Worm (Caenorhabditis elegans): ENCODE data around the gene moma-1.

The moma-1 gene

DNA sequence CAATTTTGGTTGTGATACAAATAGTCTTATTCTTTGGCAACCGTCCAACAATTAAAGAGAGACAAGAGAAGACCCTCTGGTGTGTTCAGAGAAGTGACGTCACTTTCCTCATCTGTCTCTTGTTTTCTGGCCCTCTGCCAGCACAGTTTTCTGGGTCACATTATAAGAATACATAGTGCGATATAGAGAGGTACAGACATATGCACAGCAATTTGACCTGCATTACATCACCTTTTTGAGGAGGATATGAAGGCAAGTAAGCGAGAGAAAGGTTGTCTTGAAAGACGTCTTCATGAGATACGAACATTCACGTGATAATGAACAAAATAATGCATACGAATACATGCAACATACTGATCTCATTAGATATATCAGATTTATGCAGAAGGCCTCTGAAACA is 18.4 kb upstream of the moma-1 start:
- TF ChIP-seq elt-2 (tag; optimal IDR thresholded peaks at IDR 0.05) (no peak), dsc-1 (tag; optimal IDR thresholded peaks at IDR 0.05) (no peak), nhr-28 (tag; optimal IDR thresholded peaks at IDR 0.05) (no peak), egl-13 (tag; optimal IDR thresholded peaks at IDR 0.05) (no peak), sptf-1 (tag; optimal IDR thresholded peaks at IDR 0.05) (no peak), mdl-1 (tag; optimal IDR thresholded peaks at IDR 0.05) (no peak), alr-1 (tag; optimal IDR thresholded peaks at IDR 0.05; ENCODE audit: borderline replicate concordance) (no peak), tbx-2 (tag; optimal IDR thresholded peaks at IDR 0.05) (no peak), egl-27 (tag; optimal IDR thresholded peaks at IDR 0.05) (no peak)

ce11 chrIII:869869-870268 is 17.7 kb upstream of the moma-1 start, which contains the start of gene T24C4.2:
TSS of gene T24C4.2 (minus strand) at chrIII:869969.
- TF ChIP-seq efl-1 (optimal IDR thresholded peaks at IDR 0.05) (no peak), efl-1 (GFP tag; optimal IDR thresholded peaks at IDR 0.05 in 1 of 2) (peak in 1 of 2 experiments; percentile 73), grh-1 (GFP tag; IDR thresholded peaks at IDR 0.05) (no peak)

DNA sequence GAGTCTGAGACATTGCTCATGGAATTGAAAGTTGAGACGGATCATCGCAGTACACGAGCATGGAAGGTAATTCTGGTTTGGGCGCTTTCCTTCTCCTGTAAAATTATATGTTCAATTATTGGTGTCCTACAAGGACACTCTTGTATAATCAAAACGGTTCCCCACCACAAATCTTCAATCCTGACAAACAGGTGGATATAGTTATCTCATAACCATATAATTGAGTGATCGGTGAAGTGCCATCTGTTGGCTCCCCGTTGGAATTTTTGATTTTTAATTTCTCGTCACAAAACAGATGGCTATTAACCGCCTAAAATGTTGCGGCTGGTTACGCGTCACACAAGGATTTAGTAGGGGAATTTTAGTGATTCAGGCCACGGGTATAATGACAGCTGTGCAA is 16.7 kb upstream of the moma-1 start:
- TF ChIP-seq nhr-28 (tag; optimal IDR thresholded peaks at IDR 0.05) (no peak), ztf-11 (tag; optimal IDR thresholded peaks at IDR 0.05) (peak in 1 of 2 experiments; percentile 45)

ce11 chrIII:861819-862356 is 9.7 kb upstream of the moma-1 start, which contains the start of gene arx-4:
TSS of gene arx-4 (plus strand) at chrIII:862306.
- TF ChIP-seq lin-14 (GFP tag; optimal IDR thresholded peaks at IDR 0.05) (no peak), unc-62 (GFP tag; optimal IDR thresholded peaks at IDR 0.05) (no peak), skn-1 (tag; optimal IDR thresholded peaks at IDR 0.05) (peak; percentile 41), lin-35 (GFP tag; optimal IDR thresholded peaks at IDR 0.05) (peak in 1 of 2 experiments; percentile 26), fos-1 (tag; optimal IDR thresholded peaks at IDR 0.05) (peak; percentile 10), blmp-1 (tag; optimal IDR thresholded peaks at IDR 0.05) (peak; percentile 66), ets-5 (GFP tag; IDR thresholded peaks at IDR 0.05) (no peak), nhr-71 (tag; optimal IDR thresholded peaks at IDR 0.05) (peak; percentile 11), efl-1 (optimal IDR thresholded peaks at IDR 0.05) (no peak), efl-1 (GFP tag; optimal IDR thresholded peaks at IDR 0.05 in 1 of 2) (peak; percentile 16 to 84), dpl-1 (GFP tag; optimal IDR thresholded peaks at IDR 0.05) (peak in 1 of 3 experiments; percentile 26), nhr-20 (tag; optimal IDR thresholded peaks at IDR 0.05) (peak; percentile 13), irx-1 (tag; optimal IDR thresholded peaks at IDR 0.05) (peak; percentile 8), swsn-7 (tag; optimal IDR thresholded peaks at IDR 0.05) (no peak), aha-1 (tag; optimal IDR thresholded peaks at IDR 0.05) (no peak)

ce11 chrIII:859898-860297 is 7.7 kb upstream of the moma-1 start, which contains the start of gene exos-4.2:
TSS of gene exos-4.2 (plus strand) at chrIII:860198.
- TF ChIP-seq efl-1 (optimal IDR thresholded peaks at IDR 0.05) = no peak
- TF ChIP-seq efl-1 (GFP tag; optimal IDR thresholded peaks at IDR 0.05 in 1 of 2) = no peak
- TF ChIP-seq nhr-84 (tag; optimal IDR thresholded peaks at IDR 0.05) = no peak
- no peak for TF ChIP-seq tlp-1 (tag; optimal IDR thresholded peaks at IDR 0.05)
- no peak for TF ChIP-seq pag-3 (tag; optimal IDR thresholded peaks at IDR 0.05; ENCODE audit: borderline replicate concordance, insufficient read depth)
- TF ChIP-seq egl-27 (tag; optimal IDR thresholded peaks at IDR 0.05) = no peak
- no peak for TF ChIP-seq hpl-2 (GFP tag; optimal IDR thresholded peaks at IDR 0.05)
- TF ChIP-seq ets-5 (GFP tag; IDR thresholded peaks at IDR 0.05) = no peak
- TF ChIP-seq nhr-28 (tag; optimal IDR thresholded peaks at IDR 0.05) = no peak
- no peak for TF ChIP-seq fkh-4 (tag; optimal IDR thresholded peaks at IDR 0.05; ENCODE audit: borderline replicate concordance)
- TF ChIP-seq snu-23 (GFP tag; optimal IDR thresholded peaks at IDR 0.05) = no peak
- no peak for TF ChIP-seq nhr-77 (tag; optimal IDR thresholded peaks at IDR 0.05)
- no peak for TF ChIP-seq aha-1 (tag; optimal IDR thresholded peaks at IDR 0.05)
- TF ChIP-seq dsc-1 (tag; optimal IDR thresholded peaks at IDR 0.05) = no peak
- TF ChIP-seq egl-13 (tag; optimal IDR thresholded peaks at IDR 0.05) = no peak
- TF ChIP-seq F16B12.6 (tag; optimal IDR thresholded peaks at IDR 0.05) = no peak
- no peak for TF ChIP-seq nhr-85 (tag)
